Fruit fly (Drosophila melanogaster): ENCODE measurements around the gene CG9289.
A peak's percentile ranks its signal among the peaks of the same experiment; 100 is the strongest.

The CG9289 gene

dm6 chr2L:8715454-8715853, 31.3 kb upstream of the CG9289 start:
- TF ChIP-seq EcR (GFP tag; optimal IDR thresholded peaks at IDR 0.05), result no peak
- TF ChIP-seq CG4496 (GFP tag; IDR thresholded peaks at IDR 0.05), result no peak
- no peak for TF ChIP-seq Pif1A (GFP tag; optimal IDR thresholded peaks at IDR 0.05)
- no peak for TF ChIP-seq Pif1B (GFP tag; optimal IDR thresholded peaks at IDR 0.05)
- TF ChIP-seq CG8301 (tag; optimal IDR thresholded peaks at IDR 0.05), result no peak

dm6 chr2L:8714513-8714912, 30.3 kb upstream of the CG9289 start:
- TF ChIP-seq Snoo (tag; optimal IDR thresholded peaks at IDR 0.05), result no peak
- TF ChIP-seq EcR (GFP tag; optimal IDR thresholded peaks at IDR 0.05), result no peak

dm6 chr2L:8709413-8709812, 25.2 kb upstream of the CG9289 start, which contains the start of gene Hnf4:
Hnf4 (minus strand) TSS chr2L:8709611.
- TF ChIP-seq CG34367 (tag; optimal IDR thresholded peaks at IDR 0.05), result no peak
- TF ChIP-seq EcR (GFP tag; optimal IDR thresholded peaks at IDR 0.05), result peak; percentile 88

dm6 chr2L:8709078-8709399, 24.9 kb upstream of the CG9289 start:
- no peak for TF ChIP-seq CG13204 (GFP tag; optimal IDR thresholded peaks at IDR 0.05)
- no peak for TF ChIP-seq CG15710 (tag; optimal IDR thresholded peaks at IDR 0.05)
- no peak for TF ChIP-seq CG34367 (tag; optimal IDR thresholded peaks at IDR 0.05)
- TF ChIP-seq Ets98B (GFP tag; IDR thresholded peaks at IDR 0.05), result peak; percentile 37; the same call in 1 of the 2 replicates
- TF ChIP-seq CG14655 (GFP tag; optimal IDR thresholded peaks at IDR 0.05), result no peak
- peak; percentile 96 for TF ChIP-seq EcR (GFP tag; optimal IDR thresholded peaks at IDR 0.05)
- no peak for TF ChIP-seq Snoo (tag; optimal IDR thresholded peaks at IDR 0.05)
- TF ChIP-seq CG8159 (tag; optimal IDR thresholded peaks at IDR 0.05), result peak; percentile 0
- no peak for TF ChIP-seq fd96Ca (GFP tag; IDR thresholded peaks at IDR 0.05)
- no peak for TF ChIP-seq CG9948 (tag; optimal IDR thresholded peaks at IDR 0.05)

dm6 chr2L:8708399-8709077, 24.4 kb upstream of the CG9289 start:
- TF ChIP-seq CG34367 (tag; optimal IDR thresholded peaks at IDR 0.05) (no peak), rn (GFP tag; IDR thresholded peaks at IDR 0.05) (no peak), CG8159 (tag; optimal IDR thresholded peaks at IDR 0.05) (no peak)

dm6 chr2L:8707522-8707921, 23.3 kb upstream of the CG9289 start:
- TF ChIP-seq CG9948 (tag; optimal IDR thresholded peaks at IDR 0.05) (no peak), CG4496 (GFP tag; IDR thresholded peaks at IDR 0.05) (no peak), Pif1B (GFP tag; optimal IDR thresholded peaks at IDR 0.05) (no peak), gl (tag; optimal IDR thresholded peaks at IDR 0.05) (no peak), fd96Ca (GFP tag; IDR thresholded peaks at IDR 0.05) (no peak), CG32121 (GFP tag; IDR thresholded peaks at IDR 0.05) (no peak), CG12605 (GFP tag; IDR thresholded peaks at IDR 0.05) (no peak), Ets98B (GFP tag; IDR thresholded peaks at IDR 0.05) (no peak), Pif1A (GFP tag; optimal IDR thresholded peaks at IDR 0.05) (no peak), rn (GFP tag; IDR thresholded peaks at IDR 0.05) (no peak)

dm6 chr2L:8704648-8705622, 20.8 kb upstream of the CG9289 start, which contains the start of gene CatB:
CatB (plus strand) TSS chr2L:8705572.
- no peak for TF ChIP-seq CG32121 (GFP tag; IDR thresholded peaks at IDR 0.05)
- no peak for TF ChIP-seq CG17806 (tag; optimal IDR thresholded peaks at IDR 0.05)

- no peak for TF ChIP-seq Snoo (tag; optimal IDR thresholded peaks at IDR 0.05)
- TF ChIP-seq CG10348 (GFP tag; IDR thresholded peaks at IDR 0.05), result no peak
- peak; percentile 70 for TF ChIP-seq EcR (GFP tag; optimal IDR thresholded peaks at IDR 0.05)
Observed at dm6 chr2L:8702907-8703626, 18.9 kb upstream of the CG9289 start.

Data from whole organism, pupa.